Worm (Caenorhabditis elegans) whole organism, L4 larva: ENCODE data around the gene pkc-1.

Source experiments
- ZK546.5 ChIP-seq, 2 experiments: sonication (generic microtip); optimal IDR thresholded peaks; 2 replicates each; lab custom pipeline; 2017; ENCODE audit warnings: missing biosample characterization in 2 of 2, missing genetic modification characterization in 2 of 2
- snpc-4 ChIP-seq: fragments of 150-350 bp; optimal IDR thresholded peaks from 2 replicates; lab custom pipeline; 2014; ENCODE audit warnings: missing biosample characterization, missing genetic modification characterization

DNA sequence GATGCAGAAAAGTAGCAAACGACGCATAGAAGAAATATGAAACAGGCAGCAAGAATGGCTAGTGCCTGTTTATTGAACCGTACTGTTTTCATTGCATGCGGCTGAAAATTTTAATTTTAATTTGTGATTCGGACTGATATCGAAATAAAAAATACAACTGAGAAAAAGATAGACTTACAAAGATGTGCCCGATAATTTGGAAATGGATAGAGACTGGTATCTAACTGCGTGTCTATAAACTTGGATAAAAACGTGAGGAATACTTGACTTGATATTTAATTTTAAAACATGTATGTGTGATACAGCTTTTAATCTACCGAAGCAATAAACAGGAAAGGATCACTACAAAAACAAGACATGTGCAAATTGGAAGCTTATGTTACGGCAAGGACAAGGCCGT lies 46.6 kb downstream of the pkc-1 start, which contains the start of gene mans-2:
- no peak for TF ChIP-seq snpc-4 (tag; lab: Kevin White, UChicago)
- TF ChIP-seq ZK546.5 (tag; optimal IDR thresholded peaks at IDR 0.05; lab: Kevin White, UChicago), result no peak
